Worm (Caenorhabditis elegans): ENCODE measurements around the gene ZC477.3.

- no peak for TF ChIP-seq nhr-237 (tag; optimal IDR thresholded peaks at IDR 0.05)
- TF ChIP-seq unc-62 (GFP tag; optimal IDR thresholded peaks at IDR 0.05) = no peak
- no peak for TF ChIP-seq ama-1 (optimal IDR thresholded peaks at IDR 0.05)
- no peak for TF ChIP-seq snpc-4 (tag; optimal IDR thresholded peaks at IDR 0.05)
- TF ChIP-seq nhr-6 (tag; optimal IDR thresholded peaks at IDR 0.05) = no peak
- no peak for TF ChIP-seq elt-1 (tag; optimal IDR thresholded peaks at IDR 0.05)
- no peak for TF ChIP-seq nhr-12 (tag; optimal IDR thresholded peaks at IDR 0.05)
These were observed 11.3 kb downstream of the ZC477.3 start, which contains the start of gene nas-8 for ce11 chrIV:7114599-7114998.

Measured in whole organism, L2 larva.